Worm (Caenorhabditis elegans): ENCODE measurements around the gene sqv-8.

sqv-8 gene

DNA sequence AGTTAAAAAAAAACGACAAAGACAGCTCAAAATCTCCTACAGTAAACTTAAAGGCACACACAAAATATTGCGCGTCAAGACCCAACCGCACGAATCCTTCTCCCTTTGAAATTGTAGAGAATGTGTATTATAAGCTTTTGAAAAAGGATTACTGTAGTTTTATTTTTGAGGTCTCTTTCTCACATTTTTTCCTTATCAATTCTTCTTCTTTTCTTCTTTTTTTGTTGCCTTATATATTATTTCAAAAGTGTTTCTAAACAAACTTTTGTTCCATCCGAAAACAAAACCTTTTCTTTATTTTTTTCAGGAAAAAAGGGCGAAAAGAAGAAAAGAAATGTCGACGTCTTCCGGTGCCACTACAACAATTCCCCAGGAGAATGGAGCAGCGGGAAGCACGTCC lies 33.7 kb downstream of the sqv-8 start, which contains the start of gene ZK1320.13:
Gene ZK1320.13, plus strand, starts transcription at position 301 of the 400 bp plus-strand sequence.
- TF ChIP-seq T22C8.4 (GFP tag; IDR thresholded peaks at IDR 0.05) (no peak), cog-1 (tag; optimal IDR thresholded peaks at IDR 0.05) (no peak), ztf-29 (GFP tag; IDR thresholded peaks at IDR 0.05) (no peak), flt-1 (GFP tag; IDR thresholded peaks at IDR 0.05) (no peak), med-1 (GFP tag; optimal IDR thresholded peaks at IDR 0.05; ENCODE audit: insufficient read depth) (no peak), klf-2 (GFP tag; conservative IDR thresholded peaks at IDR 0.05) (no peak), ref-1 (GFP tag; conservative IDR thresholded peaks at IDR 0.05) (no peak), ztf-23 (GFP tag; IDR thresholded peaks at IDR 0.05) (no peak), tab-1 (GFP tag; IDR thresholded peaks at IDR 0.05) (no peak)

ce11 chrII:9682044-9682443 lies 35.3 kb downstream of the sqv-8 start:
- TF ChIP-seq ref-1 (GFP tag; conservative IDR thresholded peaks at IDR 0.05), result no peak
- no peak for TF ChIP-seq med-1 (GFP tag; optimal IDR thresholded peaks at IDR 0.05; ENCODE audit: insufficient read depth)
- no peak for TF ChIP-seq cog-1 (tag; optimal IDR thresholded peaks at IDR 0.05)
- TF ChIP-seq klf-2 (GFP tag; conservative IDR thresholded peaks at IDR 0.05), result no peak
- no peak for TF ChIP-seq ztf-23 (GFP tag; IDR thresholded peaks at IDR 0.05)
- TF ChIP-seq T22C8.4 (GFP tag; IDR thresholded peaks at IDR 0.05), result no peak
- TF ChIP-seq flt-1 (GFP tag; IDR thresholded peaks at IDR 0.05), result no peak
- no peak for TF ChIP-seq ztf-29 (GFP tag; IDR thresholded peaks at IDR 0.05)
- no peak for TF ChIP-seq tab-1 (GFP tag; IDR thresholded peaks at IDR 0.05)

DNA sequence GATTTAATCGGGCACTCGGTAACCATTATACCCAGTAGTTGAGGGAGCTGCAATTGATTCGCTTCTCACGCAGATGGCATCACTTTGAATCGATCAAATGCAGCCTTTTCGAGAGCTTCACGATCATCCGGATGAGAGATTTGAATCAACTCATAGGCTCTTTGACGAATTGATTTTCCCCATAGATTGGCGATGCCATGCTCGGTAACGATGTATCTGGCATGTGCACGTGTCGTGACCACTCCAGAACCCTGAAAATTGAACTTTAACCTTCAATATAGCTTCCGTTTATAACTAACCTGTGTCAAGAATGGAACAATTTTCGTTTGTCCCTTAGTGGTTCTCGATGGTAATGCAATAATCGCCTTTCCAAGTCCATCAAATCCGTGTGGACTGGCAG lies 37.4 kb downstream of the sqv-8 start:
- no peak for TF ChIP-seq ztf-23 (GFP tag; IDR thresholded peaks at IDR 0.05)
- no peak for TF ChIP-seq T22C8.4 (GFP tag; IDR thresholded peaks at IDR 0.05)
- no peak for TF ChIP-seq flt-1 (GFP tag; IDR thresholded peaks at IDR 0.05)
- TF ChIP-seq tab-1 (GFP tag; IDR thresholded peaks at IDR 0.05), result no peak
- no peak for TF ChIP-seq cog-1 (tag; optimal IDR thresholded peaks at IDR 0.05)
- no peak for TF ChIP-seq klf-2 (GFP tag; conservative IDR thresholded peaks at IDR 0.05)
- no peak for TF ChIP-seq ref-1 (GFP tag; conservative IDR thresholded peaks at IDR 0.05)
- no peak for TF ChIP-seq ztf-29 (GFP tag; IDR thresholded peaks at IDR 0.05)
- no peak for TF ChIP-seq med-1 (GFP tag; optimal IDR thresholded peaks at IDR 0.05; ENCODE audit: insufficient read depth)

DNA sequence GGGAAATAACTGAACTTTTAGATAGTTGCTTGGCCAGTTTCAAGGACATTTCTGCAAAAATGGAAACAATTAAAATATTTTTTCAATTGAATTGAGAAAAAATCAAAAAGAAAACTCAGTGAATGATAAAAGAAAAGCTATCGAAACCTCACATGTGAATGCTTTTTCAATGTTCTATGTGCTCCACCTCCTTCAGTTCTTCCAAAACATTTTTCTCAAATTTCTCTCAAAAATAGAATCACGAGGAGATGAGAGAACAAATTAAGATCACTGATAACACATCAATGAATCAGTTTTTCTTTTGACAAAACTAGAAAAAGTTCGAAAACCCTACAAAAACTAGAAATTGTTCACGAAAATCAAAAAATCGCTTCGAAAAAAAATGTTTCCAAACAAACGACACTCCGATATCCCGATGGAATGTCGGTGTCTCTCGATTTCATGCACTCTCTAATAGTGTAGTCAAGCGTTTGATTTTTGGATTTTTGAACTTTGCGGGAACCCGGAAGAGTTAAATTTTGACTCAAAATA lies 40.0 kb downstream of the sqv-8 start, which contains the start of gene ZK1320.9:
Gene ZK1320.9, minus strand, starts transcription at position 51 of the 531 bp plus-strand sequence.
- TF ChIP-seq ztf-23 (GFP tag; IDR thresholded peaks at IDR 0.05), result no peak
- TF ChIP-seq ref-1 (GFP tag; conservative IDR thresholded peaks at IDR 0.05), result no peak
- TF ChIP-seq flt-1 (GFP tag; IDR thresholded peaks at IDR 0.05), result no peak
- no peak for TF ChIP-seq tab-1 (GFP tag; IDR thresholded peaks at IDR 0.05)
- TF ChIP-seq klf-2 (GFP tag; conservative IDR thresholded peaks at IDR 0.05), result no peak

ce11 chrII:9690067-9690632 lies 43.4 kb downstream of the sqv-8 start:
- TF ChIP-seq ztf-23 (GFP tag; IDR thresholded peaks at IDR 0.05) (no peak), tab-1 (GFP tag; IDR thresholded peaks at IDR 0.05) (no peak), flt-1 (GFP tag; IDR thresholded peaks at IDR 0.05) (no peak), med-1 (GFP tag; optimal IDR thresholded peaks at IDR 0.05; ENCODE audit: insufficient read depth) (no peak), ztf-29 (GFP tag; IDR thresholded peaks at IDR 0.05) (no peak), ref-1 (GFP tag; conservative IDR thresholded peaks at IDR 0.05) (no peak), cog-1 (tag; optimal IDR thresholded peaks at IDR 0.05) (no peak), klf-2 (GFP tag; conservative IDR thresholded peaks at IDR 0.05) (no peak), T22C8.4 (GFP tag; IDR thresholded peaks at IDR 0.05) (no peak)

- no peak for TF ChIP-seq ztf-29 (GFP tag; IDR thresholded peaks at IDR 0.05)
- no peak for TF ChIP-seq flt-1 (GFP tag; IDR thresholded peaks at IDR 0.05)
- no peak for TF ChIP-seq tab-1 (GFP tag; IDR thresholded peaks at IDR 0.05)
- no peak for TF ChIP-seq ref-1 (GFP tag; conservative IDR thresholded peaks at IDR 0.05)
- TF ChIP-seq klf-2 (GFP tag; conservative IDR thresholded peaks at IDR 0.05), result no peak
- no peak for TF ChIP-seq cog-1 (tag; optimal IDR thresholded peaks at IDR 0.05)
- TF ChIP-seq T22C8.4 (GFP tag; IDR thresholded peaks at IDR 0.05), result no peak
- no peak for TF ChIP-seq med-1 (GFP tag; optimal IDR thresholded peaks at IDR 0.05; ENCODE audit: insufficient read depth)
- TF ChIP-seq ztf-23 (GFP tag; IDR thresholded peaks at IDR 0.05), result no peak
These were observed 45.1 kb downstream of the sqv-8 start, which contains the start of gene nlp-11 for ce11 chrII:9691839-9692238. nlp-11 (minus strand) TSS chrII:9691939.

DNA sequence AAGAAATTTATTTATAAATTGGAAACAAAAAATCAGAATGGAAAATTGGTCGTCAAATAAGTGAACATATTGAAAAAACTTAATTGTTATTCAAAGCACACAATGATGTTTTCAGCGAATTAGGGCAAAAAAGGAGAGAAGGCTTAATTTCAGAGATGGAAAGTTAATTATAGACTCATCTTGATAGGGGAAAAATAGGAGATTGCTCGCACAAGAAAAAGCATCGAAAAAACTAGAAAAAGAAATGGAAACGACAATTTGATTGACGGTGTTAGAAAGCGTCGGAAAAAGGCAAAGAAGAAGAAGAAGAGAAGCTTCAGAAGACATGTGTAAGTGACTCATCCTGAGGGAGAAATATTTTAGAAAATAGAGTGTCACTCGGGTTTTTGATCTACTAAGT lies 49.2 kb downstream of the sqv-8 start:
- TF ChIP-seq med-1 (GFP tag; optimal IDR thresholded peaks at IDR 0.05; ENCODE audit: insufficient read depth), result no peak
- no peak for TF ChIP-seq ztf-23 (GFP tag; IDR thresholded peaks at IDR 0.05)
- no peak for TF ChIP-seq ref-1 (GFP tag; conservative IDR thresholded peaks at IDR 0.05)
- no peak for TF ChIP-seq klf-2 (GFP tag; conservative IDR thresholded peaks at IDR 0.05)
